Fruit fly (Drosophila melanogaster) whole organism, embryonic: ENCODE measurements around the gene CG43116.

Experiments used
- ATbp ChIP-seq: fragments of 200-800 bp; sonication (Bioruptor generic); optimal IDR thresholded peaks from 2 replicates; lab custom pipeline; 2017; ENCODE audit warnings: missing biosample characterization, mild to moderate bottlenecking, missing genetic modification characterization, missing genetic modification reagents
- Aef1 ChIP-seq: fragments of 200-800 bp; sonication (Bioruptor generic); IDR thresholded peaks from 3 replicates; pipeline ENCODE4 v1.3.6; 2022; ENCODE audit warnings: missing biosample characterization, missing genetic modification characterization
- B-H1 ChIP-seq: fragments of 200-800 bp; sonication (Bioruptor generic); IDR thresholded peaks from 3 replicates; pipeline ENCODE4 v1.3.6; 2022; ENCODE audit warnings: missing biosample characterization, missing genetic modification characterization
- Bteb2 ChIP-seq: fragments of 200-800 bp; sonication (Bioruptor generic); optimal IDR thresholded peaks from 2 replicates; lab custom pipeline; 2016; ENCODE audit warnings: missing biosample characterization, missing genetic modification characterization
- CG10274 ChIP-seq: fragments of 200-800 bp; sonication (Bioruptor generic); optimal IDR thresholded peaks from 3 replicates; lab custom pipeline; 2017; ENCODE audit warnings: missing biosample characterization, mild to moderate bottlenecking, missing genetic modification characterization
- CG10431 ChIP-seq: fragments of 200-800 bp; sonication (Bioruptor generic); optimal IDR thresholded peaks from 3 replicates; lab custom pipeline; 2018; ENCODE audit warnings: missing biosample characterization, mild to moderate bottlenecking, missing genetic modification characterization
- CG11247 ChIP-seq: fragments of 200-800 bp; sonication (Bioruptor generic); IDR thresholded peaks from 2 replicates; pipeline ENCODE4 v1.3.6; 2022; ENCODE audit warnings: missing biosample characterization, missing genetic modification characterization
- CG12236 ChIP-seq: fragments of 200-800 bp; sonication (Bioruptor generic); optimal IDR thresholded peaks from 2 replicates; lab custom pipeline; 2016; ENCODE audit warnings: missing biosample characterization, missing genetic modification characterization
- CG12942 ChIP-seq: fragments of 200-800 bp; sonication (Bioruptor generic); optimal IDR thresholded peaks from 3 replicates; lab custom pipeline; 2016; ENCODE audit warnings: missing biosample characterization, missing genetic modification characterization
- CG13287 ChIP-seq: fragments of 200-800 bp; sonication (Bioruptor generic); IDR thresholded peaks from 2 replicates; pipeline ENCODE4 v1.3.6; 2022; ENCODE audit warnings: missing biosample characterization, missing genetic modification characterization; ENCODE audit not compliant: partially characterized antibody
- CG14965 ChIP-seq: fragments of 200-800 bp; sonication (Bioruptor generic); optimal IDR thresholded peaks from 2 replicates; lab custom pipeline; 2016; ENCODE audit warnings: missing biosample characterization, missing genetic modification characterization, borderline replicate concordance
- CG15601 ChIP-seq: fragments of 200-800 bp; sonication (Bioruptor generic); optimal IDR thresholded peaks from 3 replicates; lab custom pipeline; 2019; ENCODE audit warnings: missing biosample characterization, mild to moderate bottlenecking, missing genetic modification characterization, moderate library complexity
- CG1602 ChIP-seq: fragments of 200-800 bp; sonication (Bioruptor generic); optimal IDR thresholded peaks from 3 replicates; lab custom pipeline; 2016; ENCODE audit warnings: missing biosample characterization, missing genetic modification characterization
- CG17802 ChIP-seq: fragments of 200-800 bp; sonication (Bioruptor generic); optimal IDR thresholded peaks from 2 replicates; lab custom pipeline; 2018; ENCODE audit warnings: missing biosample characterization, mild to moderate bottlenecking, missing genetic modification characterization, moderate library complexity
- CG18764 ChIP-seq: fragments of 200-800 bp; sonication (Bioruptor generic); optimal IDR thresholded peaks from 3 replicates; lab custom pipeline; 2016; ENCODE audit warnings: missing biosample characterization, missing genetic modification characterization
- CG31388 ChIP-seq: fragments of 200-800 bp; sonication (Bioruptor generic); optimal IDR thresholded peaks from 2 replicates; lab custom pipeline; 2016; ENCODE audit warnings: missing biosample characterization, missing genetic modification characterization
- CG3407 ChIP-seq: fragments of 200-800 bp; sonication (Bioruptor generic); optimal IDR thresholded peaks from 2 replicates; lab custom pipeline; 2018; ENCODE audit warnings: missing biosample characterization, mild to moderate bottlenecking, missing genetic modification characterization
- CG34376 ChIP-seq: fragments of 200-800 bp; sonication (Bioruptor generic); optimal IDR thresholded peaks from 2 replicates; lab custom pipeline; 2018; ENCODE audit warnings: missing biosample characterization, mild to moderate bottlenecking, missing genetic modification characterization
- CG43689 ChIP-seq: fragments of 200-800 bp; sonication (Bioruptor generic); IDR thresholded peaks from 2 replicates; pipeline ENCODE4 v1.3.6; 2022; ENCODE audit warnings: missing biosample characterization, missing genetic modification characterization
- CG4424 ChIP-seq: fragments of 200-800 bp; sonication (Bioruptor generic); optimal IDR thresholded peaks from 3 replicates; lab custom pipeline; 2016; ENCODE audit warnings: missing biosample characterization, missing genetic modification characterization
- CG6765 ChIP-seq: fragments of 200-800 bp; sonication (Bioruptor generic); optimal IDR thresholded peaks from 3 replicates; lab custom pipeline; 2017; ENCODE audit warnings: missing biosample characterization, mild to moderate bottlenecking, missing genetic modification characterization
- CG9817 ChIP-seq: fragments of 200-800 bp; sonication (Bioruptor generic); optimal IDR thresholded peaks from 2 replicates; lab custom pipeline; 2018; ENCODE audit warnings: missing biosample characterization, mild to moderate bottlenecking, missing genetic modification characterization, moderate library complexity
- CkIIα-i1 ChIP-seq: fragments of 200-800 bp; sonication (Bioruptor generic); IDR thresholded peaks from 2 replicates; pipeline ENCODE4 v1.3.6; 2022; ENCODE audit warnings: missing biosample characterization, missing genetic modification characterization
- D ChIP-seq, 2 experiments: fragments of 200-800 bp in 1 of 2; fragments of >200 bp in 1 of 2; sonication (Bioruptor generic) in 1 of 2; optimal IDR thresholded peaks; 2 replicates in 1 of 2; 3 replicates in 1 of 2; lab custom pipeline; 2017; ENCODE audit warnings: mild to moderate bottlenecking in 1 of 2, missing biosample characterization in 1 of 2, missing genetic modification characterization in 1 of 2, missing genetic modification reagents in 1 of 2
- D19A ChIP-seq: fragments of 200-800 bp; optimal IDR thresholded peaks from 3 replicates; lab custom pipeline; 2019; ENCODE audit warnings: missing biosample characterization, mild to moderate bottlenecking, missing genetic modification characterization, moderate library complexity
- Dref ChIP-seq: fragments of 200-800 bp; sonication (Bioruptor generic); IDR thresholded peaks from 2 replicates; pipeline ENCODE4 v1.3.6; 2022; ENCODE audit warnings: missing biosample characterization, missing genetic modification characterization
- Eip74EF ChIP-seq, 2 experiments: fragments of 200-800 bp in 1 of 2; fragments of >200 bp in 1 of 2; sonication (Bioruptor generic) in 1 of 2; optimal IDR thresholded peaks; 2 replicates each; lab custom pipeline; 2017 to 2019; ENCODE audit warnings: missing biosample characterization in 2 of 2, missing genetic modification characterization in 2 of 2, mild to moderate bottlenecking in 1 of 2, moderate library complexity in 1 of 2
- Fer1 ChIP-seq: fragments of 200-800 bp; sonication (Bioruptor generic); optimal IDR thresholded peaks from 2 replicates; lab custom pipeline; 2017; ENCODE audit warnings: missing biosample characterization, mild to moderate bottlenecking, missing genetic modification characterization
- Med ChIP-seq: fragments of 200-800 bp; sonication (Bioruptor generic); peaks from one replicate; lab custom pipeline; 2016; ENCODE audit warnings: missing biosample characterization, missing genetic modification characterization, mild to moderate bottlenecking, inconsistent platforms, moderate library complexity
- NC2α ChIP-seq: fragments of 200-800 bp; sonication (Bioruptor generic); optimal IDR thresholded peaks from 2 replicates; lab custom pipeline; 2016; ENCODE audit warnings: missing biosample characterization, missing genetic modification characterization
- Neu2 ChIP-seq: fragments of 200-800 bp; sonication (Bioruptor generic); optimal IDR thresholded peaks from 3 replicates; lab custom pipeline; 2016; ENCODE audit warnings: missing biosample characterization, missing genetic modification characterization, borderline replicate concordance
- Sin3A ChIP-seq: fragments of >200 bp; optimal IDR thresholded peaks from 2 replicates; lab custom pipeline; 2018
- Sry-β ChIP-seq: fragments of 200-800 bp; sonication (Bioruptor generic); optimal IDR thresholded peaks from 2 replicates; lab custom pipeline; 2018; ENCODE audit warnings: missing biosample characterization, mild to moderate bottlenecking, missing genetic modification characterization, moderate library complexity
- ap ChIP-seq: fragments of 200-800 bp; sonication (Bioruptor generic); IDR thresholded peaks from 2 replicates; pipeline ENCODE4 v1.3.6; 2022; ENCODE audit warnings: missing biosample characterization, missing genetic modification characterization
- bigmax ChIP-seq: fragments of 200-800 bp; sonication (Bioruptor generic); optimal IDR thresholded peaks from 2 replicates; lab custom pipeline; 2018; ENCODE audit warnings: missing biosample characterization, mild to moderate bottlenecking, missing genetic modification characterization
- chn ChIP-seq: fragments of 200-800 bp; sonication (Bioruptor generic); optimal IDR thresholded peaks from 2 replicates; lab custom pipeline; 2016; ENCODE audit warnings: missing biosample characterization, missing genetic modification characterization
- gt ChIP-seq: fragments of 200-800 bp; sonication (Bioruptor generic); IDR thresholded peaks from 2 replicates; pipeline ENCODE4 v1.3.6; 2022; ENCODE audit warnings: missing biosample characterization, missing genetic modification characterization
- jumu ChIP-seq: fragments of 200-800 bp; sonication (Bioruptor generic); optimal IDR thresholded peaks from 3 replicates; lab custom pipeline; 2016; ENCODE audit warnings: missing biosample characterization, missing genetic modification characterization
- kah ChIP-seq: fragments of 200-800 bp; sonication (Bioruptor generic); optimal IDR thresholded peaks from 2 replicates; lab custom pipeline; 2018; ENCODE audit warnings: missing biosample characterization, mild to moderate bottlenecking, missing genetic modification characterization
- klu ChIP-seq: fragments of 200-800 bp; sonication (Bioruptor generic); IDR thresholded peaks from 2 replicates; pipeline ENCODE4 v1.3.6; 2022; ENCODE audit warnings: missing biosample characterization, missing genetic modification characterization
- lola ChIP-seq, 3 experiments: fragments of >200 bp in 2 of 3; fragments of 200-800 bp in 1 of 3; sonication (Bioruptor generic) in 1 of 3; optimal IDR thresholded peaks; 2 replicates each; lab custom pipeline; 2017 to 2019; ENCODE audit warnings: missing biosample characterization in 3 of 3, missing genetic modification characterization in 3 of 3, mild to moderate bottlenecking in 1 of 3, moderate library complexity in 1 of 3
- luna ChIP-seq: fragments of 200-800 bp; sonication (Bioruptor generic); optimal IDR thresholded peaks from 2 replicates; lab custom pipeline; 2016; ENCODE audit warnings: missing biosample characterization, missing genetic modification characterization
- row ChIP-seq: fragments of 200-800 bp; sonication (Bioruptor generic); IDR thresholded peaks from 3 replicates; pipeline ENCODE4 v1.3.6; 2022; ENCODE audit warnings: missing biosample characterization, missing genetic modification characterization
- scrt ChIP-seq: fragments of 200-800 bp; sonication (Bioruptor generic); optimal IDR thresholded peaks from 2 replicates; lab custom pipeline; 2018; ENCODE audit warnings: missing biosample characterization, mild to moderate bottlenecking, missing genetic modification characterization, moderate library complexity
- slbo ChIP-seq: fragments of 200-800 bp; sonication (Bioruptor generic); IDR thresholded peaks from 2 replicates; pipeline ENCODE4 v1.3.6; 2022; ENCODE audit warnings: missing biosample characterization, missing genetic modification characterization
- so ChIP-seq: fragments of 200-800 bp; sonication (Bioruptor generic); IDR thresholded peaks from 3 replicates; pipeline ENCODE4 v1.3.6; 2022; ENCODE audit warnings: missing biosample characterization, missing genetic modification characterization
- tup ChIP-seq: fragments of 200-800 bp; sonication (Bioruptor generic); optimal IDR thresholded peaks from 2 replicates; lab custom pipeline; 2016; ENCODE audit warnings: missing biosample characterization, mild to moderate bottlenecking, missing genetic modification characterization, moderate library complexity
- zen2 ChIP-seq: fragments of 200-800 bp; sonication (Bioruptor generic); IDR thresholded peaks from 3 replicates; pipeline ENCODE4 v1.3.6; 2022; ENCODE audit warnings: missing biosample characterization, missing genetic modification characterization; ENCODE audit not compliant: partially characterized antibody

The CG43116 gene

dm6 chr3R:26021195-26021914, 24.6 kb upstream of the CG43116 start (continued):
- TF ChIP-seq Bteb2 (GFP tag; lab: Kevin White, UChicago) (peak; percentile 88), CkIIα-i1 (GFP tag; lab: Robert Waterston, UW) (peak; percentile 3; the same call in 1 of the 2 replicates), CG1602 (GFP tag; lab: Kevin White, UChicago) (peak; percentile 95), CG17802 (tag; lab: Kevin White, UChicago) (peak; percentile 57), jumu (GFP tag; lab: Kevin White, UChicago) (peak; percentile 74), Neu2 (GFP tag; lab: Kevin White, UChicago) (no peak), kah (GFP tag; lab: Kevin White, UChicago) (peak; percentile 80), CG12236 (GFP tag; lab: Kevin White, UChicago) (peak; percentile 87), Fer1 (GFP tag; lab: Kevin White, UChicago) (peak; percentile 86), lola (GFP tag; optimal IDR thresholded peaks at IDR 0.05; lab: Kevin White, UChicago) (peak in 1 of 3 experiments; percentile 99), Med (GFP tag; lab: Kevin White, UChicago) (peak; percentile 55), so (GFP tag; lab: Robert Waterston, UW) (peak; percentile 46; the same call in 1 of the 3 replicates), chn (peak; percentile 70), CG31388 (peak; percentile 90), CG6765 (GFP tag; lab: Kevin White, UChicago) (peak; percentile 87), CG43689 (GFP tag; lab: Robert Waterston, UW) (0 out of 2 replicates have a peak, but pooled peaks have one; percentile 16), CG3407 (GFP tag; lab: Kevin White, UChicago) (peak; percentile 90), Sin3A (no peak), NC2α (GFP tag; lab: Kevin White, UChicago) (peak; percentile 62), CG10274 (GFP tag; lab: Kevin White, UChicago) (peak; percentile 86), bigmax (GFP tag; lab: Kevin White, UChicago) (no peak), Eip74EF (GFP tag; optimal IDR thresholded peaks at IDR 0.05; lab: Kevin White, UChicago) (peak in 1 of 2 experiments; percentile 94), zen2 (no peak), CG10431 (peak; percentile 85), CG4424 (GFP tag; lab: Kevin White, UChicago) (peak; percentile 97), CG15601 (tag; lab: Kevin White, UChicago) (peak; percentile 92), Aef1 (GFP tag; lab: Robert Waterston, UW) (peak; percentile 81), row (GFP tag; lab: Robert Waterston, UW) (peak; percentile 92), CG13287 (GFP tag; lab: Robert Waterston, UW) (no peak), B-H1 (GFP tag; lab: Robert Waterston, UW) (peak; percentile 79), tup (peak; percentile 32), D (optimal IDR thresholded peaks at IDR 0.05; lab: Kevin White, UChicago) (no peak), D (GFP tag; optimal IDR thresholded peaks at IDR 0.05; lab: Kevin White, UChicago) (peak; percentile 98), CG12942 (GFP tag; lab: Kevin White, UChicago) (peak; percentile 89), gt (GFP tag; lab: Robert Waterston, UW) (peak; percentile 39; the same call in 1 of the 2 replicates), slbo (GFP tag; lab: Robert Waterston, UW) (peak; percentile 86), CG34376 (GFP tag; lab: Kevin White, UChicago) (peak; percentile 56), CG18764 (GFP tag; lab: Kevin White, UChicago) (peak; percentile 84), CG9817 (tag; lab: Kevin White, UChicago) (peak; percentile 89), Sry-β (GFP tag; lab: Kevin White, UChicago) (peak; percentile 58), D19A (peak; percentile 94), scrt (GFP tag; lab: Kevin White, UChicago) (peak; percentile 84), klu (GFP tag; lab: Robert Waterston, UW) (peak; percentile 81), ATbp (GFP tag; lab: Kevin White, UChicago) (peak; percentile 89), ap (GFP tag; lab: Robert Waterston, UW) (peak; percentile 75), luna (GFP tag; lab: Kevin White, UChicago) (peak; percentile 62), Dref (GFP tag; lab: Robert Waterston, UW) (no peak), CG11247 (no peak; the same call in 1 of the 2 replicates), CG14965 (GFP tag; lab: Kevin White, UChicago) (no peak)
